Fruit fly (Drosophila melanogaster) Kc167 (cell line): Measurements from ENCODE around the gene CG5966.

Source experiments
- Myc ChIP-seq: fragments of >200 bp; optimal IDR thresholded peaks from 2 replicates; lab custom pipeline; 2017; ENCODE audit warnings: missing external identifiers
- Sin3A ChIP-seq: fragments of >200 bp; optimal IDR thresholded peaks from 2 replicates; lab custom pipeline; 2018; ENCODE audit warnings: missing external identifiers
- h ChIP-seq: fragments of >200 bp; optimal IDR thresholded peaks from 3 replicates; lab custom pipeline; 2018; ENCODE audit warnings: missing external identifiers
- insv ChIP-seq: fragments of >200 bp; optimal IDR thresholded peaks from 3 replicates; lab custom pipeline; 2018; ENCODE audit warnings: missing external identifiers
- psq ChIP-seq: fragments of >200 bp; optimal IDR thresholded peaks from 2 replicates; lab custom pipeline; 2017; ENCODE audit warnings: missing external identifiers
- ttk ChIP-seq: sonication (Bioruptor generic); optimal IDR thresholded peaks from 2 replicates; lab custom pipeline; 2017; ENCODE audit warnings: missing external identifiers

CG5966 gene

dm6 chrX:5987362-5987761, 1.2 kb upstream of the CG5966 start:
- TF ChIP-seq psq (lab: Kevin White, UChicago) (no peak), insv (lab: Kevin White, UChicago) (no peak), Myc (lab: Kevin White, UChicago) (no peak), ttk (lab: Kevin White, UChicago) (no peak), Sin3A (no peak), h (lab: Kevin White, UChicago) (no peak)

dm6 chrX:5989368-5989767, 777 bp downstream of the CG5966 start:
- TF ChIP-seq ttk (lab: Kevin White, UChicago) (no peak), insv (lab: Kevin White, UChicago) (no peak), h (lab: Kevin White, UChicago) (no peak), Sin3A (no peak), psq (lab: Kevin White, UChicago) (no peak)

dm6 chrX:5992141-5992540, 3.5 kb downstream of the CG5966 start:
- no peak for TF ChIP-seq ttk (lab: Kevin White, UChicago)
- no peak for TF ChIP-seq Myc (lab: Kevin White, UChicago)
- no peak for TF ChIP-seq Sin3A
- TF ChIP-seq h (lab: Kevin White, UChicago), result no peak
- TF ChIP-seq psq (lab: Kevin White, UChicago), result no peak
- no peak for TF ChIP-seq insv (lab: Kevin White, UChicago)

- TF ChIP-seq insv (lab: Kevin White, UChicago) (no peak), Sin3A (no peak), ttk (lab: Kevin White, UChicago) (no peak), psq (lab: Kevin White, UChicago) (no peak), h (lab: Kevin White, UChicago) (no peak), Myc (lab: Kevin White, UChicago) (no peak)
Observed at dm6 chrX:5992767-5993325, 4.3 kb downstream of the CG5966 start.

- TF ChIP-seq Myc (lab: Kevin White, UChicago), result no peak
- TF ChIP-seq psq (lab: Kevin White, UChicago), result no peak
- TF ChIP-seq ttk (lab: Kevin White, UChicago), result no peak
- no peak for TF ChIP-seq insv (lab: Kevin White, UChicago)
- TF ChIP-seq Sin3A, result no peak
- no peak for TF ChIP-seq h (lab: Kevin White, UChicago)
Observed at dm6 chrX:5995951-5996350, 7.4 kb downstream of the CG5966 start.

dm6 chrX:5997931-5998330, 9.3 kb downstream of the CG5966 start:
- no peak for TF ChIP-seq Myc (lab: Kevin White, UChicago)
- no peak for TF ChIP-seq psq (lab: Kevin White, UChicago)
- TF ChIP-seq insv (lab: Kevin White, UChicago), result no peak
- no peak for TF ChIP-seq Sin3A

- no peak for TF ChIP-seq insv (lab: Kevin White, UChicago)
- TF ChIP-seq Myc (lab: Kevin White, UChicago), result no peak
- no peak for TF ChIP-seq ttk (lab: Kevin White, UChicago)
- no peak for TF ChIP-seq Sin3A
- TF ChIP-seq h (lab: Kevin White, UChicago), result no peak
- no peak for TF ChIP-seq psq (lab: Kevin White, UChicago)
Observed at dm6 chrX:6000747-6001426, 12.3 kb downstream of the CG5966 start, which contains the start of gene CG4766. TSS of gene CG4766 (minus strand) at chrX:6000797.

dm6 chrX:6003830-6004229, 15.2 kb downstream of the CG5966 start:
- TF ChIP-seq ttk (lab: Kevin White, UChicago) (no peak), h (lab: Kevin White, UChicago) (no peak), insv (lab: Kevin White, UChicago) (no peak), psq (lab: Kevin White, UChicago) (no peak), Sin3A (no peak), Myc (lab: Kevin White, UChicago) (no peak)

- TF ChIP-seq h (lab: Kevin White, UChicago), result no peak
- no peak for TF ChIP-seq ttk (lab: Kevin White, UChicago)
- no peak for TF ChIP-seq psq (lab: Kevin White, UChicago)
- no peak for TF ChIP-seq insv (lab: Kevin White, UChicago)
- no peak for TF ChIP-seq Myc (lab: Kevin White, UChicago)
- TF ChIP-seq Sin3A, result no peak
Observed at dm6 chrX:6007502-6007901, 18.9 kb downstream of the CG5966 start.

- no peak for TF ChIP-seq ttk (lab: Kevin White, UChicago)
- no peak for TF ChIP-seq psq (lab: Kevin White, UChicago)
- no peak for TF ChIP-seq Sin3A
- no peak for TF ChIP-seq h (lab: Kevin White, UChicago)
- no peak for TF ChIP-seq insv (lab: Kevin White, UChicago)
- TF ChIP-seq Myc (lab: Kevin White, UChicago), result no peak
Observed at dm6 chrX:6010539-6011268, 22.1 kb downstream of the CG5966 start.

- no peak for TF ChIP-seq ttk (lab: Kevin White, UChicago)
- no peak for TF ChIP-seq h (lab: Kevin White, UChicago)
- TF ChIP-seq Myc (lab: Kevin White, UChicago), result no peak
- no peak for TF ChIP-seq Sin3A
- no peak for TF ChIP-seq psq (lab: Kevin White, UChicago)
- no peak for TF ChIP-seq insv (lab: Kevin White, UChicago)
Observed at dm6 chrX:6012976-6013684, 24.5 kb downstream of the CG5966 start, which contains the start of gene mab-21. TSS of gene mab-21 (minus strand) at chrX:6013181.
